Worm (Caenorhabditis elegans) whole organism, L2 larva: ENCODE measurements around the gene C05E11.7.

ENCODE experiments used
- aly-2 ChIP-seq: fragments of 150-350 bp; optimal IDR thresholded peaks from 2 replicates; lab custom pipeline; 2014; ENCODE audit warnings: missing biosample characterization, missing genetic modification characterization
- elt-3 ChIP-seq: sonication (generic microtip); optimal IDR thresholded peaks from 2 replicates; lab custom pipeline; 2017; ENCODE audit warnings: missing biosample characterization, missing genetic modification characterization
- nhr-12 ChIP-seq: fragments of 150-350 bp; optimal IDR thresholded peaks from 2 replicates; lab custom pipeline; 2014; ENCODE audit warnings: missing biosample characterization, missing genetic modification characterization
- nhr-25 ChIP-seq: fragments of 150-350 bp; sonication (generic microtip); optimal IDR thresholded peaks from 3 replicates; lab custom pipeline; 2014; ENCODE audit warnings: missing biosample characterization, missing genetic modification characterization
- sma-9 ChIP-seq, 2 experiments: fragments of 150-350 bp in 1 of 2; sonication (generic microtip) in 1 of 2; optimal IDR thresholded peaks; 2 replicates each; lab custom pipeline; 2014 to 2016; ENCODE audit warnings: missing genetic modification characterization in 2 of 2, mild to moderate bottlenecking in 1 of 2, missing biosample characterization in 1 of 2, missing compliant biosample characterization in 1 of 2, missing genetic modification reagents in 1 of 2, moderate library complexity in 1 of 2
- ztf-4 ChIP-seq: fragments of 150-350 bp; optimal IDR thresholded peaks from 2 replicates; lab custom pipeline; 2014; ENCODE audit warnings: missing biosample characterization, missing genetic modification characterization

DNA sequence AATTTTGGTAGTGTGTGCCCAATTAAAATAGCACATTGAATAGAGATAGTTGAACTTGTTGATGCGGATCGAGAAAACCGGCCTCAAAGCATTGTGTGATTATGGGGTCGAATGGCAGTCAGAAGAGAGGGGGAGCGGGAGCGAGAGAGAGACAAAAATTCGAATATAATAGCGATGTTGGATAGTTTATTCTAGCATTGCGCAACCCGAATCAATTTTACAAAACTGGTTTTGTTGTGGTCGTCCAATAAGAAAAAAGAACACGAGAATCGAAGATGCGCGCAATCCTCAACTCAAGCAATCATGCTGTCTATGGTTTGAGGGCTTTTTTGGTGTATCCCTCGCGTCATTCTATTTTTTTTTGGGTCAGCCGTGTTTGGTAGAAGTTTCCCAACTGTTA lies 32.0 kb downstream of the C05E11.7 start:
- no peak for TF ChIP-seq aly-2 (tag; lab: Kevin White, UChicago)
- no peak for TF ChIP-seq elt-3
- no peak for TF ChIP-seq nhr-12
- peak; percentile 6 for TF ChIP-seq sma-9 (GFP tag; optimal IDR thresholded peaks at IDR 0.05; lab: Kevin White, UChicago)
- TF ChIP-seq sma-9 (tag; optimal IDR thresholded peaks at IDR 0.05; lab: Kevin White, UChicago), result no peak
- TF ChIP-seq ztf-4 (tag; lab: Kevin White, UChicago), result no peak
- no peak for TF ChIP-seq nhr-25
